Fruit fly (Drosophila melanogaster) whole organism, pupa: ENCODE results near the gene vls.

Experiments used
- CG14655 ChIP-seq: fragments of 200-800 bp; sonication (Bioruptor generic); optimal IDR thresholded peaks from 3 replicates; lab custom pipeline; 2017; ENCODE audit warnings: mild to moderate bottlenecking, missing biosample characterization, missing genetic modification reagents, missing genetic modification characterization
- EcR ChIP-seq: fragments of 200-800 bp; sonication (Bioruptor generic); optimal IDR thresholded peaks from 3 replicates; lab custom pipeline; 2019; ENCODE audit warnings: missing biosample characterization, missing genetic modification characterization, mild to moderate bottlenecking, moderate library complexity, missing genetic modification reagents
- Snoo ChIP-seq: fragments of 200-800 bp; sonication (Bioruptor generic); optimal IDR thresholded peaks from 3 replicates; lab custom pipeline; 2017; ENCODE audit warnings: missing biosample characterization, mild to moderate bottlenecking, missing genetic modification characterization, inconsistent platforms

DNA sequence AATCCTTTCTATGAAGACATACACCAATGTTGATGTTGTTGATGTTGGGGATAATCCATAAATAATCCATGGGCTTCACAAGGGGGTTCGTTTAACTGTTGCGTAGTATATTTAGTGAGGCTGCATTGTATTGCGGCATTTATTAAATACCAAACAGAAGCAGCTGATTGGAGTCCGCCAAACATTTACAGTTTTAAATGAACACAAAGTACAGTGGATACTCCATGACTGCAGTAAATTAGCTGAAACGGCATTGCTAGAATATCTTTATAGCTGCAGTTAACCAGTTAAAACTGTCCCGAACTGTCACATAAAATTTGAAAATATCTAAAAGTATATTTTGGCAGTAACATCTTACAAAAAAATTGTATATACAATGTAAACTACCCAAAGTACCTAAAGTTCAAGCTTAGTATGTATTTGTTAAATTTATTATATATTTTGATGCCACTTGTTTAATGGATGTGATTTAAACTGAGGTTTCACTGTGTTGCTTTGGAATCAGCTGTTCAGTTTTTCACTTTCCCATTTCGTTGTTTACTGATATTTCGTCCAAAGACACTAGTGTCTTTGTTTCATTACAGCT lies 25.7 kb upstream of the vls start, which contains the start of the genes CG10747 and Pyroxd1:
- peak; percentile 59 for TF ChIP-seq EcR (GFP tag; lab: Kevin White, UChicago)
- peak; percentile 99 for TF ChIP-seq CG14655 (GFP tag; lab: Kevin White, UChicago)
- peak; percentile 98 for TF ChIP-seq Snoo (tag; lab: Kevin White, UChicago)
